Worm (Caenorhabditis elegans): ENCODE data around the gene rbm-42.

The rbm-42 gene

DNA sequence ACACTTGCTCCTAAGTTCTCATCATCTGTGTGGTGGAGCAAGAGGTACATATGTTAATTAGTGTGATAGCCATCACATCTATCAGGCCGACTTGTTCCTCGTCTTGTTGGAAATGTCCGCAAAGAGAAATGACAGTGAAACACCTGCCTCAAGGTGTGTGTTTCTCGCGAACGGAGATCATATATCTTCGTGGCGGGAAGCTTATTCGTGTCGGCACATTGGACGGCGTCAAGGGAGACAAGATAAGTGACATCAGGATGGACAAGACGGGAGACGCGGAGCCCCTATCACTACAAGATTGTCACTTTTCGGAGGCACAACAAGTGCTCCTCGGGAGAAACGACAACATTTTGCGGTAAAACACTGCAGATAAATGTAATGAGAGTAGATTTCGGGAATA, 13.3 kb downstream of the rbm-42 start:
- no peak for TF ChIP-seq flt-1 (GFP tag; IDR thresholded peaks at IDR 0.05)
- 0 out of 2 replicates have a peak, but pooled peaks have one; percentile 17 for TF ChIP-seq ref-1 (GFP tag; conservative IDR thresholded peaks at IDR 0.05)
- TF ChIP-seq cog-1 (tag; optimal IDR thresholded peaks at IDR 0.05): no peak

ce11 chrIII:5138940-5139533, 14.0 kb downstream of the rbm-42 start:
- TF ChIP-seq T22C8.4 (GFP tag; IDR thresholded peaks at IDR 0.05) (no peak), cog-1 (tag; optimal IDR thresholded peaks at IDR 0.05) (no peak), ztf-23 (GFP tag; IDR thresholded peaks at IDR 0.05) (no peak), tab-1 (GFP tag; IDR thresholded peaks at IDR 0.05) (no peak), ref-1 (GFP tag; conservative IDR thresholded peaks at IDR 0.05) (no peak), med-1 (GFP tag; optimal IDR thresholded peaks at IDR 0.05; ENCODE audit: insufficient read depth) (no peak), klf-2 (GFP tag; conservative IDR thresholded peaks at IDR 0.05) (no peak), flt-1 (GFP tag; IDR thresholded peaks at IDR 0.05) (no peak), ztf-29 (GFP tag; IDR thresholded peaks at IDR 0.05) (no peak)

ce11 chrIII:5137685-5138084, 15.3 kb downstream of the rbm-42 start:
- TF ChIP-seq ztf-23 (GFP tag; IDR thresholded peaks at IDR 0.05) (no peak), cog-1 (tag; optimal IDR thresholded peaks at IDR 0.05) (no peak), ztf-29 (GFP tag; IDR thresholded peaks at IDR 0.05) (no peak), tab-1 (GFP tag; IDR thresholded peaks at IDR 0.05) (no peak), med-1 (GFP tag; optimal IDR thresholded peaks at IDR 0.05; ENCODE audit: insufficient read depth) (no peak), ref-1 (GFP tag; conservative IDR thresholded peaks at IDR 0.05) (no peak), flt-1 (GFP tag; IDR thresholded peaks at IDR 0.05) (no peak), T22C8.4 (GFP tag; IDR thresholded peaks at IDR 0.05) (no peak), klf-2 (GFP tag; conservative IDR thresholded peaks at IDR 0.05) (no peak)

- no peak for TF ChIP-seq ztf-29 (GFP tag; IDR thresholded peaks at IDR 0.05)
Measured at ce11 chrIII:5137099-5137498, 15.9 kb downstream of the rbm-42 start.

DNA sequence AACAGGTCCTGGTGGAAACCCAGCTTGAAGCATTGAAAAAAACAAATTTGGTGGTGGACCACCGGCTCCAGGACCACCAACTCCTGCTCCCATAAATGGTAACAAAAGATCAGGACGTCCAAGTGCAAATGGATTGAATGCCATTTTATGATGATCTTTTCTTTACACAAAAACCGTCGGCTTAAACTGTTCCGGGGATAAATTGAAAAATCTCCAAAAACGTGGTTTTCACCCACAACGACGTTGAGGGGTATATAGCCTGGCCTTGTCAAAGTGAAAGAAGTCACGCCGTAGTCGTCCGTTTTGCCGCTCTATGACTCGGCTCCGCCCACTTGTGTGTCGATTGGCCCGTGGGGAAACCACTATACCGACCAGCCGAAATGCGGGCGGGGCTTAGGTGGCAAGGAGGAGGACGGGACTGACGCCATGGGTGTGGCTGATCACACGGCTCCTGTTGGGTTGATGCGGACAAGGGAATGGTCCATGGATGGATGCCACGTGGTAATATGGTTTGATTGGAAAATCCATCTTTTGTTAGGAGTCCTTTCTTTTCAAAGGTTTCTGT, 16.9 kb downstream of the rbm-42 start, which contains the start of gene tbx-2:
tbx-2 (minus strand) TSS at position 264 of the 565 bp plus-strand sequence.
- TF ChIP-seq tab-1 (GFP tag; IDR thresholded peaks at IDR 0.05) (no peak), T22C8.4 (GFP tag; IDR thresholded peaks at IDR 0.05) (no peak), klf-2 (GFP tag; conservative IDR thresholded peaks at IDR 0.05) (no peak), ref-1 (GFP tag; conservative IDR thresholded peaks at IDR 0.05) (no peak), flt-1 (GFP tag; IDR thresholded peaks at IDR 0.05) (no peak), ztf-23 (GFP tag; IDR thresholded peaks at IDR 0.05) (no peak)

DNA sequence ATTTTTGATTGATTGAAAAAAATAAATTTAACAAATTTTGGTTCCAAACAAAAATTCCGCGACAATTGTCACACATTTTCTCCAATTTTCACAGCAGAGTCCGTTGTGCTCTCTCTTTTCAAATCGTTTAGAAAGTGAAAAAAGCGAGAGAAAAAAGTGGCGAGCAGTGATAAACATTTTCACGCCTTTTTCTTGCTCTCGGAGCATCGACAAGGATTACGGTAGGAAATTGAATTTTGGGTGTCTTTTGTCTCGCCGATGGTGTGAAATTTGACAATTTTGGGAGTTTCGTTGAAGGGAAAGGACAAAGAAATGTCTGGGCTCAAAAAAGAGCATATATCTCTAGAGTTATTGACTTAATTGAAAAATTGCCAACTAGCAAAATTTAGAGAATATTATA, 18.5 kb downstream of the rbm-42 start:
- TF ChIP-seq tab-1 (GFP tag; IDR thresholded peaks at IDR 0.05): no peak
- no peak for TF ChIP-seq ztf-29 (GFP tag; IDR thresholded peaks at IDR 0.05)
- TF ChIP-seq cog-1 (tag; optimal IDR thresholded peaks at IDR 0.05): no peak
- no peak for TF ChIP-seq med-1 (GFP tag; optimal IDR thresholded peaks at IDR 0.05; ENCODE audit: insufficient read depth)
- no peak for TF ChIP-seq ztf-23 (GFP tag; IDR thresholded peaks at IDR 0.05)
- no peak for TF ChIP-seq klf-2 (GFP tag; conservative IDR thresholded peaks at IDR 0.05)
- no peak for TF ChIP-seq ref-1 (GFP tag; conservative IDR thresholded peaks at IDR 0.05)
- no peak for TF ChIP-seq flt-1 (GFP tag; IDR thresholded peaks at IDR 0.05)
- TF ChIP-seq T22C8.4 (GFP tag; IDR thresholded peaks at IDR 0.05): no peak

ce11 chrIII:5130654-5131053, 22.4 kb downstream of the rbm-42 start:
- TF ChIP-seq T22C8.4 (GFP tag; IDR thresholded peaks at IDR 0.05) (no peak), tab-1 (GFP tag; IDR thresholded peaks at IDR 0.05) (no peak)

DNA sequence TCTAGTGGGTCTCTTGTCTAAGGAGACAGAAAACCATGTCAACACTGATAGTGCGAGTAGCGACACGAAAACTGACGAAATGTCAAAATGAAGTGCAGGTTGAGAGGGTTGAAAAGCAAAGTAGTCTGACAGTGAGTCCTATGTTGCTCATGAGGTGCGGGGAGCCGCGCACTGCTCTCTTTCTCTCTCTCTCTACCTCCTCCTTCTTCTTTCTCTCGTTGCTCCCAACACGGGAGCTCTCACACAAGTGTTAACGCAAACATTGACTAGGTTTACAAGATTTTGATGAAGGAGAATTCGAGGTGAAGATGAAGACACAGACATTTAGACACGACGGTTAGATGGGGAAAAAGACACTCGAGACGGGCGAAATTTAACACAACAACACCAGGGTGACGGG, 23.8 kb downstream of the rbm-42 start:
- TF ChIP-seq cog-1 (tag; optimal IDR thresholded peaks at IDR 0.05) (no peak), ztf-23 (GFP tag; IDR thresholded peaks at IDR 0.05) (no peak), flt-1 (GFP tag; IDR thresholded peaks at IDR 0.05) (no peak), med-1 (GFP tag; optimal IDR thresholded peaks at IDR 0.05; ENCODE audit: insufficient read depth) (no peak), ztf-29 (GFP tag; IDR thresholded peaks at IDR 0.05) (no peak), tab-1 (GFP tag; IDR thresholded peaks at IDR 0.05) (no peak), T22C8.4 (GFP tag; IDR thresholded peaks at IDR 0.05) (no peak), klf-2 (GFP tag; conservative IDR thresholded peaks at IDR 0.05) (no peak)

ce11 chrIII:5126988-5127387, 26.0 kb downstream of the rbm-42 start:
- TF ChIP-seq klf-2 (GFP tag; conservative IDR thresholded peaks at IDR 0.05) (no peak), med-1 (GFP tag; optimal IDR thresholded peaks at IDR 0.05; ENCODE audit: insufficient read depth) (no peak), ztf-29 (GFP tag; IDR thresholded peaks at IDR 0.05) (no peak), tab-1 (GFP tag; IDR thresholded peaks at IDR 0.05) (no peak), ref-1 (GFP tag; conservative IDR thresholded peaks at IDR 0.05) (no peak), T22C8.4 (GFP tag; IDR thresholded peaks at IDR 0.05) (no peak), flt-1 (GFP tag; IDR thresholded peaks at IDR 0.05) (no peak), cog-1 (tag; optimal IDR thresholded peaks at IDR 0.05) (no peak), ztf-23 (GFP tag; IDR thresholded peaks at IDR 0.05) (no peak)

ce11 chrIII:5125759-5126158, 27.3 kb downstream of the rbm-42 start:
- no peak for TF ChIP-seq ref-1 (GFP tag; conservative IDR thresholded peaks at IDR 0.05)
- no peak for TF ChIP-seq tab-1 (GFP tag; IDR thresholded peaks at IDR 0.05)

ce11 chrIII:5124385-5124784, 28.6 kb downstream of the rbm-42 start:
- TF ChIP-seq tab-1 (GFP tag; IDR thresholded peaks at IDR 0.05): no peak
- TF ChIP-seq ref-1 (GFP tag; conservative IDR thresholded peaks at IDR 0.05): no peak
- no peak for TF ChIP-seq ztf-29 (GFP tag; IDR thresholded peaks at IDR 0.05)
- TF ChIP-seq klf-2 (GFP tag; conservative IDR thresholded peaks at IDR 0.05): no peak
- TF ChIP-seq med-1 (GFP tag; optimal IDR thresholded peaks at IDR 0.05; ENCODE audit: insufficient read depth): no peak
- TF ChIP-seq T22C8.4 (GFP tag; IDR thresholded peaks at IDR 0.05): no peak
- no peak for TF ChIP-seq cog-1 (tag; optimal IDR thresholded peaks at IDR 0.05)
- TF ChIP-seq flt-1 (GFP tag; IDR thresholded peaks at IDR 0.05): no peak
- no peak for TF ChIP-seq ztf-23 (GFP tag; IDR thresholded peaks at IDR 0.05)
